Fruit fly (Drosophila melanogaster) ovary, adult (tissue): ENCODE data around the gene CG14357.
A peak's percentile ranks its signal among the peaks of the same experiment; 100 is the strongest.

ENCODE experiments used
- CG17801 ChIP-seq: fragments of 200-800 bp; optimal IDR thresholded peaks from 2 replicates; lab custom pipeline; 2019; ENCODE audit warnings: missing biosample characterization, mild to moderate bottlenecking, missing genetic modification characterization, moderate library complexity; ENCODE audit not compliant: partially characterized antibody

The CG14357 gene

dm6 chr3R:14112066-14112465 lies at the start of gene CG14357:
TSS of gene CG14357 (minus strand) at chr3R:14112166.
- no peak for TF ChIP-seq CG17801 (GFP tag; lab: Kevin White, UChicago)

dm6 chr3R:14160178-14160577 lies 48.2 kb upstream of the CG14357 start, which contains the start of gene CG31327:
TSS of gene CG31327 (minus strand) at chr3R:14160278.
- TF ChIP-seq CG17801 (GFP tag; lab: Kevin White, UChicago) = no peak

dm6 chr3R:14157331-14157730 lies 45.4 kb upstream of the CG14357 start, which contains the start of gene CG31533:
TSS of gene CG31533 (minus strand) at chr3R:14157431.
- no peak for TF ChIP-seq CG17801 (GFP tag; lab: Kevin White, UChicago)

dm6 chr3R:14154341-14154740 lies 42.4 kb upstream of the CG14357 start, which contains the start of gene CG44215:
TSS of gene CG44215 (minus strand) at chr3R:14154441.
- TF ChIP-seq CG17801 (GFP tag; lab: Kevin White, UChicago) = no peak

- TF ChIP-seq CG17801 (GFP tag; lab: Kevin White, UChicago) = no peak
Measured at dm6 chr3R:14153729-14154128, 41.8 kb upstream of the CG14357 start, which contains the start of gene Recs1. TSS of gene Recs1 (minus strand) at chr3R:14153829.

dm6 chr3R:14152550-14152949 lies 40.6 kb upstream of the CG14357 start, which contains the start of gene CG42500:
TSS of gene CG42500 (minus strand) at chr3R:14152650.
- TF ChIP-seq CG17801 (GFP tag; lab: Kevin White, UChicago) = no peak

dm6 chr3R:14151840-14152239 lies 39.9 kb upstream of the CG14357 start, which contains the start of gene CG14355:
TSS of gene CG14355 (minus strand) at chr3R:14151940.
- TF ChIP-seq CG17801 (GFP tag; lab: Kevin White, UChicago) = no peak

- no peak for TF ChIP-seq CG17801 (GFP tag; lab: Kevin White, UChicago)
Measured at dm6 chr3R:14140912-14141311, 28.9 kb upstream of the CG14357 start.

- no peak for TF ChIP-seq CG17801 (GFP tag; lab: Kevin White, UChicago)
Measured at dm6 chr3R:14131972-14132371, 20.0 kb upstream of the CG14357 start, which contains the start of gene CG14356. TSS of gene CG14356 (minus strand) at chr3R:14132072.

- peak; percentile 93 for TF ChIP-seq CG17801 (GFP tag; lab: Kevin White, UChicago)
Measured at dm6 chr3R:14125479-14126121, 13.6 kb upstream of the CG14357 start, which contains the start of the genes 140up and Polr2B. TSS of gene 140up (minus strand) at chr3R:14125548. TSS of gene Polr2B (plus strand) at chr3R:14125791.

- peak; percentile 34 for TF ChIP-seq CG17801 (GFP tag; lab: Kevin White, UChicago)
Measured at dm6 chr3R:14122347-14122812, 10.4 kb upstream of the CG14357 start, which contains the start of the genes Abi and twf. TSS of gene Abi (minus strand) at chr3R:14122420. TSS of gene twf (plus strand) at chr3R:14122654.

- no peak for TF ChIP-seq CG17801 (GFP tag; lab: Kevin White, UChicago)
Measured at dm6 chr3R:14118350-14118749, 6.4 kb upstream of the CG14357 start, which contains the start of gene Kif19A. TSS of gene Kif19A (minus strand) at chr3R:14118450.

- no peak for TF ChIP-seq CG17801 (GFP tag; lab: Kevin White, UChicago)
Measured at dm6 chr3R:14116088-14116487, 4.1 kb upstream of the CG14357 start.

dm6 chr3R:14109145-14109544 lies 2.8 kb downstream of the CG14357 start, which contains the start of gene Or88a:
TSS of gene Or88a (plus strand) at chr3R:14109445.
- no peak for TF ChIP-seq CG17801 (GFP tag; lab: Kevin White, UChicago)

- no peak for TF ChIP-seq CG17801 (GFP tag; lab: Kevin White, UChicago)
Measured at dm6 chr3R:14108158-14108921, 3.6 kb downstream of the CG14357 start, which contains the start of gene CG12402. TSS of gene CG12402 (minus strand) at chr3R:14108321.
